Fruit fly (Drosophila melanogaster) whole organism, embryonic: ENCODE measurements around the gene frtz.
A peak's percentile ranks its signal among the peaks of the same experiment; 100 is the strongest.

Experiments
- Blimp-1 ChIP-seq: fragments of 200-800 bp; sonication (Bioruptor generic); optimal IDR thresholded peaks from 3 replicates; lab custom pipeline; 2018; ENCODE audit warnings: missing biosample characterization, missing genetic modification characterization, mild to moderate bottlenecking, moderate library complexity, missing genetic modification reagents
- CG10147 ChIP-seq: fragments of 200-800 bp; sonication (Bioruptor generic); optimal IDR thresholded peaks from 2 replicates; lab custom pipeline; 2019; ENCODE audit warnings: missing biosample characterization, mild to moderate bottlenecking, missing genetic modification characterization, moderate library complexity
- CG10565 ChIP-seq: fragments of 200-800 bp; sonication (Bioruptor generic); optimal IDR thresholded peaks from 3 replicates; lab custom pipeline; 2016; ENCODE audit warnings: missing biosample characterization, mild to moderate bottlenecking, missing genetic modification characterization
- CG13424 ChIP-seq: fragments of 200-800 bp; sonication (Bioruptor generic); optimal IDR thresholded peaks from 2 replicates; lab custom pipeline; 2019; ENCODE audit warnings: missing biosample characterization, mild to moderate bottlenecking, missing genetic modification characterization, moderate library complexity
- CG1603 ChIP-seq: fragments of 200-800 bp; sonication (Bioruptor generic); optimal IDR thresholded peaks from 2 replicates; lab custom pipeline; 2019; ENCODE audit warnings: missing biosample characterization, mild to moderate bottlenecking, missing genetic modification characterization, moderate library complexity
- CG17359 ChIP-seq: fragments of 200-800 bp; sonication (Bioruptor generic); optimal IDR thresholded peaks from 3 replicates; lab custom pipeline; 2018; ENCODE audit warnings: missing biosample characterization, mild to moderate bottlenecking, missing genetic modification characterization, moderate library complexity
- CG17829 ChIP-seq: fragments of 200-800 bp; optimal IDR thresholded peaks from 2 replicates; lab custom pipeline; 2019; ENCODE audit warnings: missing biosample characterization, mild to moderate bottlenecking, missing genetic modification characterization, moderate library complexity
- CG34422 ChIP-seq: fragments of 200-800 bp; sonication (Bioruptor generic); IDR thresholded peaks from 3 replicates; pipeline ENCODE4 v1.3.6; 2022; ENCODE audit warnings: missing biosample characterization, missing genetic modification characterization
- CG3995 ChIP-seq: fragments of 200-800 bp; sonication (Bioruptor generic); optimal IDR thresholded peaks from 3 replicates; lab custom pipeline; 2016; ENCODE audit warnings: missing biosample characterization, missing genetic modification characterization
- CG5953 ChIP-seq: fragments of 200-800 bp; sonication (Bioruptor generic); IDR thresholded peaks from 2 replicates; pipeline ENCODE4 v1.3.6; 2022; ENCODE audit warnings: missing biosample characterization, missing genetic modification characterization
- CG6689 ChIP-seq: fragments of 200-800 bp; sonication (Bioruptor generic); IDR thresholded peaks from 2 replicates; pipeline ENCODE4 v1.3.6; 2022; ENCODE audit warnings: missing biosample characterization, missing genetic modification characterization
- CG7839 ChIP-seq: fragments of 200-800 bp; sonication (Bioruptor generic); optimal IDR thresholded peaks from 3 replicates; lab custom pipeline; 2018; ENCODE audit warnings: missing biosample characterization, mild to moderate bottlenecking, missing genetic modification characterization, moderate library complexity
- CG9932 ChIP-seq: fragments of 200-800 bp; sonication (Bioruptor generic); IDR thresholded peaks from 2 replicates; pipeline ENCODE4 v1.3.6; 2022; ENCODE audit warnings: missing biosample characterization, missing genetic modification characterization
- E2f2 ChIP-seq: fragments of 200-800 bp; sonication (Bioruptor generic); IDR thresholded peaks from 2 replicates; pipeline ENCODE4 v1.3.6; 2022; ENCODE audit warnings: missing biosample characterization, missing genetic modification characterization
- Elba2 ChIP-seq: fragments of 200-800 bp; sonication (Bioruptor generic); optimal IDR thresholded peaks from 3 replicates; lab custom pipeline; 2016; ENCODE audit warnings: missing biosample characterization, missing genetic modification characterization
- Fer2 ChIP-seq: fragments of 200-800 bp; sonication (Bioruptor generic); optimal IDR thresholded peaks from 2 replicates; lab custom pipeline; 2018; ENCODE audit warnings: missing biosample characterization, mild to moderate bottlenecking, missing genetic modification characterization, moderate library complexity
- HLH3B ChIP-seq: fragments of 200-800 bp; sonication (Bioruptor generic); IDR thresholded peaks from 2 replicates; pipeline ENCODE4 v1.3.6; 2022; ENCODE audit warnings: missing biosample characterization, missing genetic modification characterization
- Lhr ChIP-seq: fragments of 200-800 bp; sonication (Bioruptor generic); optimal IDR thresholded peaks from 3 replicates; lab custom pipeline; 2017; ENCODE audit warnings: mild to moderate bottlenecking, missing biosample characterization, missing genetic modification reagents, missing genetic modification characterization
- Mrtf ChIP-seq: fragments of 200-800 bp; sonication (Bioruptor generic); IDR thresholded peaks from 3 replicates; pipeline ENCODE4 v1.3.6; 2022; ENCODE audit warnings: missing biosample characterization, missing genetic modification characterization
- PHDP ChIP-seq: fragments of 200-800 bp; sonication (Bioruptor generic); optimal IDR thresholded peaks from 3 replicates; lab custom pipeline; 2018; ENCODE audit warnings: missing biosample characterization, mild to moderate bottlenecking, missing genetic modification characterization, moderate library complexity
- Pdp1 ChIP-seq, 2 experiments: fragments of 200-800 bp; sonication (Bioruptor generic); optimal IDR thresholded peaks; 3 replicates each; lab custom pipeline; 2016; ENCODE audit warnings: missing biosample characterization in 2 of 2, missing genetic modification characterization in 2 of 2, mild to moderate bottlenecking in 1 of 2, moderate library complexity in 1 of 2
- Rfx ChIP-seq: fragments of 200-800 bp; sonication (Bioruptor generic); IDR thresholded peaks from 2 replicates; pipeline ENCODE4 v1.3.6; 2022; ENCODE audit warnings: missing biosample characterization, missing genetic modification characterization
- Rx ChIP-seq: fragments of 200-800 bp; sonication (Bioruptor generic); IDR thresholded peaks from 2 replicates; pipeline ENCODE4 v1.3.6; 2022; ENCODE audit warnings: missing biosample characterization, missing genetic modification characterization
- Ssrp ChIP-seq: fragments of 200-800 bp; sonication (Bioruptor generic); optimal IDR thresholded peaks from 2 replicates; lab custom pipeline; 2018; ENCODE audit warnings: missing biosample characterization, mild to moderate bottlenecking, missing genetic modification characterization, moderate library complexity
- Stat92E ChIP-seq, 3 experiments: fragments of >200 bp in 2 of 3; fragments of 200-800 bp in 1 of 3; sonication (Bioruptor generic) in 1 of 3; optimal IDR thresholded peaks; 2 replicates each; lab custom pipeline; 2017 to 2019; ENCODE audit warnings: missing biosample characterization in 3 of 3, missing genetic modification characterization in 3 of 3, mild to moderate bottlenecking in 1 of 3, moderate library complexity in 1 of 3
- Xbp1 ChIP-seq: fragments of 200-800 bp; sonication (Bioruptor generic); optimal IDR thresholded peaks from 3 replicates; lab custom pipeline; 2016; ENCODE audit warnings: missing biosample characterization, mild to moderate bottlenecking, missing genetic modification characterization
- ap ChIP-seq: fragments of 200-800 bp; sonication (Bioruptor generic); IDR thresholded peaks from 2 replicates; pipeline ENCODE4 v1.3.6; 2022; ENCODE audit warnings: missing biosample characterization, missing genetic modification characterization
- ase ChIP-seq: fragments of 200-800 bp; sonication (Bioruptor generic); IDR thresholded peaks from 3 replicates; pipeline ENCODE4 v1.3.6; 2022; ENCODE audit warnings: missing biosample characterization, missing genetic modification characterization
- az2 ChIP-seq: fragments of 200-800 bp; sonication (Bioruptor generic); optimal IDR thresholded peaks from 3 replicates; lab custom pipeline; 2016; ENCODE audit warnings: missing biosample characterization, missing genetic modification characterization
- cato ChIP-seq: fragments of 200-800 bp; sonication (Bioruptor generic); optimal IDR thresholded peaks from 2 replicates; lab custom pipeline; 2016; ENCODE audit warnings: missing biosample characterization, missing genetic modification characterization, borderline replicate concordance
- cg ChIP-seq: fragments of 200-800 bp; sonication (Bioruptor generic); optimal IDR thresholded peaks from 3 replicates; lab custom pipeline; 2019; ENCODE audit warnings: missing biosample characterization, mild to moderate bottlenecking, missing genetic modification characterization, moderate library complexity
- chif ChIP-seq, 2 experiments: fragments of 200-800 bp; sonication (Bioruptor generic); optimal IDR thresholded peaks; 3 replicates each; lab custom pipeline; 2016; ENCODE audit warnings: missing biosample characterization in 2 of 2, missing genetic modification characterization in 2 of 2
- ewg ChIP-seq: fragments of 200-800 bp; sonication (Bioruptor generic); optimal IDR thresholded peaks from 3 replicates; lab custom pipeline; 2017; ENCODE audit warnings: mild to moderate bottlenecking, missing biosample characterization, missing genetic modification reagents, missing genetic modification characterization
- fd64A ChIP-seq: fragments of 200-800 bp; sonication (Bioruptor generic); optimal IDR thresholded peaks from 3 replicates; lab custom pipeline; 2018; ENCODE audit warnings: missing biosample characterization, mild to moderate bottlenecking, missing genetic modification characterization
- grau ChIP-seq: fragments of 200-800 bp; optimal IDR thresholded peaks from 3 replicates; lab custom pipeline; 2019; ENCODE audit warnings: missing biosample characterization, mild to moderate bottlenecking, missing genetic modification characterization, moderate library complexity
- gsb-n ChIP-seq: fragments of 200-800 bp; sonication (Bioruptor generic); optimal IDR thresholded peaks from 3 replicates; lab custom pipeline; 2018; ENCODE audit warnings: missing biosample characterization, mild to moderate bottlenecking, missing genetic modification characterization
- hb ChIP-seq: fragments of 200-800 bp; sonication (Bioruptor generic); IDR thresholded peaks from 3 replicates; pipeline ENCODE4 v1.3.6; 2022; ENCODE audit warnings: missing biosample characterization, missing genetic modification characterization; ENCODE audit not compliant: partially characterized antibody
- lov ChIP-seq, 2 experiments: fragments of 200-800 bp in 1 of 2; fragments of >200 bp in 1 of 2; sonication (Bioruptor generic) in 1 of 2; IDR thresholded peaks in 1 of 2; optimal IDR thresholded peaks in 1 of 2; 2 replicates in 1 of 2; 3 replicates in 1 of 2; pipeline versions ENCODE4 v1.3.6 to Lab custom; 2017 to 2022; ENCODE audit warnings: missing biosample characterization in 1 of 2, missing genetic modification characterization in 1 of 2
- nau ChIP-seq: fragments of 200-800 bp; sonication (Bioruptor generic); optimal IDR thresholded peaks from 3 replicates; lab custom pipeline; 2017; ENCODE audit warnings: missing biosample characterization, mild to moderate bottlenecking, missing genetic modification characterization, missing genetic modification reagents
- nmo ChIP-seq: fragments of 200-800 bp; sonication (Bioruptor generic); optimal IDR thresholded peaks from 2 replicates; lab custom pipeline; 2018; ENCODE audit warnings: missing biosample characterization, mild to moderate bottlenecking, missing genetic modification characterization, moderate library complexity
- org-1 ChIP-seq: fragments of 200-800 bp; sonication (Bioruptor generic); optimal IDR thresholded peaks from 2 replicates; lab custom pipeline; 2017; ENCODE audit warnings: missing biosample characterization, missing genetic modification characterization
- pan ChIP-seq, 4 experiments: fragments of >200 bp in 3 of 4; fragments of 200-800 bp in 1 of 4; sonication (Bioruptor generic) in 1 of 4; optimal IDR thresholded peaks in 3 of 4; IDR thresholded peaks in 1 of 4; 2 replicates each; pipeline versions ENCODE4 v1.3.6 to Lab custom; 2017 to 2022; ENCODE audit warnings: missing biosample characterization in 2 of 4, missing genetic modification characterization in 2 of 4, mixed read lengths in 1 of 4
- scrt ChIP-seq: fragments of 200-800 bp; sonication (Bioruptor generic); optimal IDR thresholded peaks from 2 replicates; lab custom pipeline; 2018; ENCODE audit warnings: missing biosample characterization, mild to moderate bottlenecking, missing genetic modification characterization, moderate library complexity
- sens ChIP-seq: fragments of 200-800 bp; sonication (Bioruptor generic); peaks from one replicate; lab custom pipeline; 2016; ENCODE audit warnings: missing biosample characterization, missing genetic modification characterization
- unpg ChIP-seq: fragments of 200-800 bp; sonication (Bioruptor generic); optimal IDR thresholded peaks from 3 replicates; lab custom pipeline; 2018; ENCODE audit warnings: missing biosample characterization, mild to moderate bottlenecking, missing genetic modification characterization, moderate library complexity

Gene frtz

dm6 chr2L:1738054-1738453 lies 22.4 kb upstream of the frtz start (continued):
- TF ChIP-seq grau (tag; lab: Kevin White, UChicago) (peak; percentile 20), pan (optimal IDR thresholded peaks at IDR 0.05; lab: Kevin White, UChicago) (no peak), pan (GFP tag; optimal IDR thresholded peaks at IDR 0.05 in 1 of 2, IDR thresholded peaks at IDR 0.05 in 1 of 2) (peak in 1 of 2 experiments; percentile 20), CG1603 (peak; percentile 56), Stat92E (GFP tag; optimal IDR thresholded peaks at IDR 0.05; lab: Kevin White, UChicago) (peak in 1 of 3 experiments; percentile 55), CG13424 (tag; lab: Kevin White, UChicago) (peak; percentile 4), CG6689 (0 out of 2 replicates have a peak, but pooled peaks have one; percentile 13), az2 (peak; percentile 13), Fer2 (tag; lab: Kevin White, UChicago) (no peak), CG17359 (tag; lab: Kevin White, UChicago) (peak; percentile 45), CG34422 (GFP tag; lab: Robert Waterston, UW) (0 out of 3 replicates have a peak, but pooled peaks have one; percentile 33), Ssrp (tag; lab: Kevin White, UChicago) (peak; percentile 24), CG9932 (GFP tag; lab: Robert Waterston, UW) (no peak), cato (no peak), cg (GFP tag; lab: Kevin White, UChicago) (no peak), Blimp-1 (GFP tag; lab: Kevin White, UChicago) (peak; percentile 85), Rx (GFP tag; lab: Robert Waterston, UW) (no peak), Pdp1 (GFP tag; optimal IDR thresholded peaks at IDR 0.05; lab: Kevin White, UChicago) (no peak), ap (GFP tag; lab: Robert Waterston, UW) (no peak), chif (GFP tag; optimal IDR thresholded peaks at IDR 0.05; lab: Kevin White, UChicago) (no peak), ewg (GFP tag; lab: Kevin White, UChicago) (no peak), PHDP (tag; lab: Kevin White, UChicago) (peak; percentile 14), Lhr (GFP tag; lab: Kevin White, UChicago) (peak; percentile 4), nau (GFP tag; lab: Kevin White, UChicago) (peak; percentile 43), CG7839 (peak; percentile 28), nmo (peak; percentile 31), Mrtf (GFP tag; lab: Robert Waterston, UW) (no peak), ase (GFP tag; lab: Robert Waterston, UW) (no peak), CG17829 (tag; lab: Kevin White, UChicago) (peak; percentile 20), lov (optimal IDR thresholded peaks at IDR 0.05; lab: Kevin White, UChicago) (no peak), lov (GFP tag; IDR thresholded peaks at IDR 0.05; lab: Robert Waterston, UW) (no peak), org-1 (peak; percentile 12), Xbp1 (GFP tag; lab: Kevin White, UChicago) (peak; percentile 31), scrt (no peak), Rfx (GFP tag; lab: Robert Waterston, UW) (no peak), Elba2 (GFP tag; lab: Kevin White, UChicago) (no peak), unpg (GFP tag; lab: Kevin White, UChicago) (peak; percentile 43), fd64A (GFP tag; lab: Kevin White, UChicago) (no peak), hb (GFP tag; lab: Robert Waterston, UW) (no peak), CG10147 (GFP tag; lab: Kevin White, UChicago) (no peak), gsb-n (tag; lab: Kevin White, UChicago) (peak; percentile 43), E2f2 (no peak), CG3995 (GFP tag; lab: Kevin White, UChicago) (no peak), HLH3B (GFP tag; lab: Robert Waterston, UW) (no peak), CG10565 (GFP tag; lab: Kevin White, UChicago) (no peak), CG5953 (GFP tag; lab: Robert Waterston, UW) (no peak), sens (peak; percentile 51)
- TF ChIP-seq, all 482 proteins: peak for 70
